4 fruit fly cellular contexts compared by ENCODE assay signal in the genomic region with DNA sequence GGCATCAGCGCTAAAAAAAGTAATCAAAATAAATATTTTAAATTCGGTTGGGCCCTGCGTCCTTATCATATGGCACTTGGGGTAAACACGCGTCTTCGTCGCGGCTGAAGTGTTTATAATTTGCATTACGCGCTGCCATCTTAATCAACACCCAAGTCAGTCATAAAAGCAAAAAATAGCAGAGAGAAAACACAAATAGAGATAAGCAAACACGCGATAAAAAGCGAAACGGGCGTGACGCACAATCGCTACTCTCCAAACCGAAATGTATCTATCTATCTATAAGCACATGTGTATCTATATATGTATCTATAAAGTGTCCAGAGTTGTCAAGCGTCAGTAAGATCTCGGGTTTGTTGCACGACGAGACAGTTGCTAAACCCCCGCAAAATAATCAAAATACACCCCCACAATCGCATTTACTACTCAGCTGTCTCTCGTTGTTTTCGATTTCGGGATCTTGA.
TF ChIP-seq lines count a peak whose summit lies in the region.

No protein-coding gene starts in this region.

TF ChIP-seq in whole organism, adult, 20 proteins besides CTCF, POLR2A, EP300 and RAD21 (continued from another document):
- peak; percentile 76 for TF ChIP-seq CG7101 (tag; optimal IDR thresholded peaks at IDR 0.05; lab: Kevin White, UChicago)
- TF ChIP-seq kay (GFP tag; lab: Kevin White, UChicago; ENCODE audit: borderline replicate concordance), result peak; percentile 93
- peak; percentile 80 for TF ChIP-seq Mnt (GFP tag; optimal IDR thresholded peaks at IDR 0.05; lab: Kevin White, UChicago)

TF ChIP-seq in whole organism, embryonic, 481 proteins besides CTCF, POLR2A, EP300 and RAD21 (continued from another document and continues in another):
- TF ChIP-seq H2.0 (GFP tag; IDR thresholded peaks at IDR 0.05; lab: Robert Waterston, UW), result no peak
- no peak for TF ChIP-seq pb (GFP tag; optimal IDR thresholded peaks at IDR 0.05; lab: Kevin White, UChicago)
- peak; percentile 69 for TF ChIP-seq sug (tag; optimal IDR thresholded peaks at IDR 0.05; lab: Kevin White, UChicago)
- TF ChIP-seq repo (GFP tag; optimal IDR thresholded peaks at IDR 0.05; lab: Kevin White, UChicago), result no peak
- peak; percentile 23 for TF ChIP-seq ash1 (GFP tag; optimal IDR thresholded peaks at IDR 0.05; lab: Kevin White, UChicago)
- no peak for TF ChIP-seq Opbp (GFP tag; IDR thresholded peaks at IDR 0.05; lab: Robert Waterston, UW; ENCODE audit: partially characterized antibody)
- no peak for TF ChIP-seq az2 (GFP tag; optimal IDR thresholded peaks at IDR 0.05; lab: Kevin White, UChicago)
- TF ChIP-seq HHEX (GFP tag; optimal IDR thresholded peaks at IDR 0.05; lab: Kevin White, UChicago), result peak; percentile 65
- TF ChIP-seq CG8478 (optimal IDR thresholded peaks at IDR 0.05; lab: Kevin White, UChicago), result no peak
- 0 out of 2 replicates have a peak, but pooled peaks have one; percentile 31 for TF ChIP-seq rib (GFP tag; IDR thresholded peaks at IDR 0.05; lab: Robert Waterston, UW)
- TF ChIP-seq caup (GFP tag; optimal IDR thresholded peaks at IDR 0.05; lab: Kevin White, UChicago; ENCODE audit: severe bottlenecking), result peak; percentile 49
- peak; percentile 26 for TF ChIP-seq fd64A (GFP tag; optimal IDR thresholded peaks at IDR 0.05; lab: Kevin White, UChicago)
- TF ChIP-seq CG10267 (tag; optimal IDR thresholded peaks at IDR 0.05; lab: Kevin White, UChicago), result no peak
- peak; percentile 50 for TF ChIP-seq Fer3 (tag; optimal IDR thresholded peaks at IDR 0.05; lab: Kevin White, UChicago)
- TF ChIP-seq Pdp1 (GFP tag; optimal IDR thresholded peaks at IDR 0.05; lab: Kevin White, UChicago), result peak in 1 of 2 experiments; percentile 65
- no peak for TF ChIP-seq Xbp1 (GFP tag; optimal IDR thresholded peaks at IDR 0.05; lab: Kevin White, UChicago)
- no peak for TF ChIP-seq CkIIα-i1 (GFP tag; IDR thresholded peaks at IDR 0.05; lab: Robert Waterston, UW)
- peak; percentile 12; the same call in 1 of the 2 replicates for TF ChIP-seq Atf6 (GFP tag; IDR thresholded peaks at IDR 0.05; lab: Robert Waterston, UW)
- peak; percentile 64; the same call in 1 of the 3 replicates for TF ChIP-seq sr (GFP tag; IDR thresholded peaks at IDR 0.05; lab: Robert Waterston, UW)
- TF ChIP-seq Meics (GFP tag; optimal IDR thresholded peaks at IDR 0.05; lab: Kevin White, UChicago), result peak; percentile 26
- TF ChIP-seq Dbx (GFP tag; IDR thresholded peaks at IDR 0.05; lab: Robert Waterston, UW), result peak; percentile 19; the same call in 1 of the 3 replicates
- TF ChIP-seq Aef1 (GFP tag; IDR thresholded peaks at IDR 0.05; lab: Robert Waterston, UW), result no peak
- TF ChIP-seq Poxn (GFP tag; IDR thresholded peaks at IDR 0.05; lab: Robert Waterston, UW), result no peak
- TF ChIP-seq CG12659 (GFP tag; optimal IDR thresholded peaks at IDR 0.05; lab: Kevin White, UChicago), result no peak
- peak; percentile 35 for TF ChIP-seq nom (GFP tag; optimal IDR thresholded peaks at IDR 0.05; lab: Kevin White, UChicago)
- TF ChIP-seq CG10462 (GFP tag; optimal IDR thresholded peaks at IDR 0.05; lab: Kevin White, UChicago), result no peak
- no peak for TF ChIP-seq slp2 (GFP tag; optimal IDR thresholded peaks at IDR 0.05; lab: Kevin White, UChicago)
- TF ChIP-seq Adf1 (GFP tag; IDR thresholded peaks at IDR 0.05; lab: Robert Waterston, UW), result no peak
- peak; percentile 65 for TF ChIP-seq grn (GFP tag; optimal IDR thresholded peaks at IDR 0.05; lab: Kevin White, UChicago)
- TF ChIP-seq CG7839 (tag; optimal IDR thresholded peaks at IDR 0.05; lab: Kevin White, UChicago), result no peak
- TF ChIP-seq CG13296 (GFP tag; optimal IDR thresholded peaks at IDR 0.05; lab: Kevin White, UChicago), result peak; percentile 72
- TF ChIP-seq CG7987 (GFP tag; optimal IDR thresholded peaks at IDR 0.05; lab: Kevin White, UChicago), result peak; percentile 11
- TF ChIP-seq CG10543 (GFP tag; optimal IDR thresholded peaks at IDR 0.05; lab: Kevin White, UChicago), result peak; percentile 63
- peak; percentile 98 for TF ChIP-seq cwo (GFP tag; optimal IDR thresholded peaks at IDR 0.05; lab: Kevin White, UChicago)
- TF ChIP-seq scrt (GFP tag; optimal IDR thresholded peaks at IDR 0.05; lab: Kevin White, UChicago), result peak; percentile 57
- no peak for TF ChIP-seq MTF-1 (GFP tag; optimal IDR thresholded peaks at IDR 0.05; lab: Kevin White, UChicago; ENCODE audit: borderline replicate concordance)
- TF ChIP-seq Nf-YA (GFP tag; IDR thresholded peaks at IDR 0.05; lab: Robert Waterston, UW), result no peak
- TF ChIP-seq CG6765 (GFP tag; optimal IDR thresholded peaks at IDR 0.05; lab: Kevin White, UChicago), result peak; percentile 41
- no peak for TF ChIP-seq pfk (GFP tag; optimal IDR thresholded peaks at IDR 0.05; lab: Kevin White, UChicago)
- peak; percentile 41 for TF ChIP-seq corto (GFP tag; optimal IDR thresholded peaks at IDR 0.05; lab: Kevin White, UChicago)
- no peak for TF ChIP-seq kni (GFP tag; optimal IDR thresholded peaks at IDR 0.05; lab: Kevin White, UChicago)

TF ChIP-seq in whole organism, prepupa, 60 proteins besides CTCF, POLR2A, EP300 and RAD21 (continued from another document):
- no peak for TF ChIP-seq dsx (GFP tag; optimal IDR thresholded peaks at IDR 0.05; lab: Kevin White, UChicago; ENCODE audit: poor library complexity, severe bottlenecking)
- peak; percentile 94 for TF ChIP-seq fkh (GFP tag; optimal IDR thresholded peaks at IDR 0.05; lab: Kevin White, UChicago)
- TF ChIP-seq CG11762 (GFP tag; optimal IDR thresholded peaks at IDR 0.05; lab: Kevin White, UChicago; ENCODE audit: insufficient read depth), result no peak
- TF ChIP-seq CG11294 (GFP tag; IDR thresholded peaks at IDR 0.05; lab: Robert Waterston, UW), result no peak
- peak; percentile 24 for TF ChIP-seq CG3919 (GFP tag; optimal IDR thresholded peaks at IDR 0.05; lab: Kevin White, UChicago)
- TF ChIP-seq Sox102F (GFP tag; optimal IDR thresholded peaks at IDR 0.05; lab: Kevin White, UChicago), result peak; percentile 16
- TF ChIP-seq CG6163 (GFP tag; IDR thresholded peaks at IDR 0.05; lab: Robert Waterston, UW), result no peak
- no peak for TF ChIP-seq Hr4 (GFP tag; optimal IDR thresholded peaks at IDR 0.05; lab: Kevin White, UChicago)
- peak; percentile 34 for TF ChIP-seq CG7368 (GFP tag; optimal IDR thresholded peaks at IDR 0.05; lab: Kevin White, UChicago)
- no peak for TF ChIP-seq eg (GFP tag; IDR thresholded peaks at IDR 0.05; lab: Robert Waterston, UW)
- peak; percentile 43 for TF ChIP-seq Met (GFP tag; optimal IDR thresholded peaks at IDR 0.05; lab: Kevin White, UChicago)
- TF ChIP-seq ss (GFP tag; optimal IDR thresholded peaks at IDR 0.05; lab: Kevin White, UChicago), result peak; percentile 53 to 59
- TF ChIP-seq vri (GFP tag; optimal IDR thresholded peaks at IDR 0.05; lab: Kevin White, UChicago), result peak; percentile 84
- TF ChIP-seq CG8119 (GFP tag; IDR thresholded peaks at IDR 0.05; lab: Robert Waterston, UW), result no peak
- no peak for TF ChIP-seq CG31627 (GFP tag; optimal IDR thresholded peaks at IDR 0.05; lab: Kevin White, UChicago)
- TF ChIP-seq CG34406 (GFP tag; optimal IDR thresholded peaks at IDR 0.05; lab: Kevin White, UChicago), result no peak
- TF ChIP-seq CG6854 (GFP tag; optimal IDR thresholded peaks at IDR 0.05; lab: Kevin White, UChicago), result peak; percentile 13
- TF ChIP-seq CG16779 (tag; optimal IDR thresholded peaks at IDR 0.05; lab: Kevin White, UChicago), result peak; percentile 19
- TF ChIP-seq Eip75B (GFP tag; optimal IDR thresholded peaks at IDR 0.05; lab: Kevin White, UChicago), result peak; percentile 33
- TF ChIP-seq Blimp-1 (GFP tag; optimal IDR thresholded peaks at IDR 0.05; lab: Kevin White, UChicago), result no peak
- TF ChIP-seq Hr38 (GFP tag; optimal IDR thresholded peaks at IDR 0.05; lab: Kevin White, UChicago), result no peak
- TF ChIP-seq net (GFP tag; optimal IDR thresholded peaks at IDR 0.05; lab: Kevin White, UChicago), result peak; percentile 31
- no peak for TF ChIP-seq Gug (GFP tag; IDR thresholded peaks at IDR 0.05; lab: Robert Waterston, UW)
- TF ChIP-seq spab (GFP tag; optimal IDR thresholded peaks at IDR 0.05; lab: Kevin White, UChicago), result peak; percentile 13
- TF ChIP-seq Ets21C (GFP tag; optimal IDR thresholded peaks at IDR 0.05; lab: Kevin White, UChicago), result no peak
- TF ChIP-seq CG10669 (GFP tag; optimal IDR thresholded peaks at IDR 0.05; lab: Kevin White, UChicago), result peak; percentile 37
- no peak for TF ChIP-seq Ets96B (tag; optimal IDR thresholded peaks at IDR 0.05; lab: Kevin White, UChicago)
- TF ChIP-seq Sox14 (GFP tag; optimal IDR thresholded peaks at IDR 0.05; lab: Kevin White, UChicago), result no peak
- no peak for TF ChIP-seq CG32006 (GFP tag; optimal IDR thresholded peaks at IDR 0.05; lab: Kevin White, UChicago)
- TF ChIP-seq CG1621 (tag; optimal IDR thresholded peaks at IDR 0.05; lab: Kevin White, UChicago), result no peak
- TF ChIP-seq CG9139 (GFP tag; optimal IDR thresholded peaks at IDR 0.05; lab: Kevin White, UChicago), result peak; percentile 8

TF ChIP-seq in whole organism, wandering third instar larva, 38 proteins besides CTCF, POLR2A, EP300 and RAD21 (continued from another document):
- TF ChIP-seq brk (GFP tag; optimal IDR thresholded peaks at IDR 0.05; lab: Kevin White, UChicago), result peak; percentile 67
- TF ChIP-seq rgr (GFP tag; optimal IDR thresholded peaks at IDR 0.05; lab: Kevin White, UChicago), result peak; percentile 56
- TF ChIP-seq Hr78 (GFP tag; optimal IDR thresholded peaks at IDR 0.05; lab: Kevin White, UChicago), result no peak
- no peak for TF ChIP-seq dl (GFP tag; optimal IDR thresholded peaks at IDR 0.05; lab: Kevin White, UChicago; ENCODE audit: insufficient read depth in 1 of 2, partially characterized antibody in 2 of 2)
- peak; percentile 39 for TF ChIP-seq fru (GFP tag; optimal IDR thresholded peaks at IDR 0.05; lab: Kevin White, UChicago)
- no peak for TF ChIP-seq Myc (optimal IDR thresholded peaks at IDR 0.05; lab: Kevin White, UChicago)
- TF ChIP-seq br (GFP tag; optimal IDR thresholded peaks at IDR 0.05; lab: Kevin White, UChicago), result peak; percentile 73
- TF ChIP-seq h (GFP tag; optimal IDR thresholded peaks at IDR 0.05; lab: Kevin White, UChicago), result peak; percentile 87
- TF ChIP-seq Jra (GFP tag; optimal IDR thresholded peaks at IDR 0.05; lab: Kevin White, UChicago), result peak; percentile 53
- no peak for TF ChIP-seq pan (optimal IDR thresholded peaks at IDR 0.05; lab: Kevin White, UChicago)
